Worm (Caenorhabditis elegans) whole organism, young adult: ENCODE results near the gene clec-165.

ENCODE experiments used
- F57A8.1 ChIP-seq: fragments of 200-800 bp; sonication (Bioruptor generic); optimal IDR thresholded peaks from 2 replicates; lab custom pipeline; 2018; ENCODE audit warnings: mild to moderate bottlenecking, missing genetic modification characterization, moderate library complexity, missing compliant biosample characterization
- ZK185.1 ChIP-seq: sonication (generic microtip); optimal IDR thresholded peaks from 2 replicates; lab custom pipeline; 2016; ENCODE audit warnings: mild to moderate bottlenecking, missing genetic modification characterization, missing compliant biosample characterization; ENCODE audit not compliant: poor library complexity, severe bottlenecking
- akir-1 ChIP-seq: fragments of 200-800 bp; sonication (Bioruptor generic); optimal IDR thresholded peaks from 2 replicates; lab custom pipeline; 2018; ENCODE audit warnings: mild to moderate bottlenecking, missing genetic modification characterization, moderate library complexity, missing compliant biosample characterization
- aptf-3 ChIP-seq: fragments of 200-800 bp; sonication (Bioruptor generic); IDR thresholded peaks from 2 replicates; pipeline ENCODE4 v1.3.6; 2022; ENCODE audit warnings: missing genetic modification characterization, missing compliant biosample characterization
- cebp-2 ChIP-seq: fragments of 200-800 bp; sonication (Bioruptor generic); IDR thresholded peaks from 2 replicates; pipeline ENCODE4 v1.3.6; 2022; ENCODE audit warnings: missing genetic modification characterization, missing compliant biosample characterization
- die-1 ChIP-seq: sonication (generic microtip); optimal IDR thresholded peaks from 2 replicates; lab custom pipeline; 2016; ENCODE audit warnings: missing genotype, mild to moderate bottlenecking, missing genetic modification characterization, missing compliant biosample characterization
- fkh-3 ChIP-seq: sonication (generic microtip); optimal IDR thresholded peaks from 2 replicates; lab custom pipeline; 2016; ENCODE audit warnings: mild to moderate bottlenecking, missing genetic modification characterization, missing compliant biosample characterization
- lsl-1 ChIP-seq: fragments of 200-800 bp; sonication (Bioruptor generic); optimal IDR thresholded peaks from 2 replicates; lab custom pipeline; 2018; ENCODE audit warnings: mild to moderate bottlenecking, missing genetic modification characterization, moderate library complexity, missing compliant biosample characterization
- pha-4 ChIP-seq: fragments of 150-350 bp; sonication (generic microtip); optimal IDR thresholded peaks from 2 replicates; lab custom pipeline; 2014; ENCODE audit warnings: missing biosample characterization, missing genetic modification reagents, missing genetic modification characterization
- sdz-38 ChIP-seq: sonication (generic microtip); optimal IDR thresholded peaks from 2 replicates; lab custom pipeline; 2016; ENCODE audit warnings: missing genotype, missing genetic modification characterization, missing compliant biosample characterization
- unc-130 ChIP-seq: sonication (generic microtip); optimal IDR thresholded peaks from 2 replicates; lab custom pipeline; 2016; ENCODE audit warnings: missing genetic modification reagents, missing genetic modification characterization, missing compliant biosample characterization
- unc-62 ChIP-seq: fragments of 150-350 bp; optimal IDR thresholded peaks from 2 replicates; lab custom pipeline; 2014; ENCODE audit warnings: missing biosample characterization, missing genetic modification reagents, missing genetic modification characterization

DNA sequence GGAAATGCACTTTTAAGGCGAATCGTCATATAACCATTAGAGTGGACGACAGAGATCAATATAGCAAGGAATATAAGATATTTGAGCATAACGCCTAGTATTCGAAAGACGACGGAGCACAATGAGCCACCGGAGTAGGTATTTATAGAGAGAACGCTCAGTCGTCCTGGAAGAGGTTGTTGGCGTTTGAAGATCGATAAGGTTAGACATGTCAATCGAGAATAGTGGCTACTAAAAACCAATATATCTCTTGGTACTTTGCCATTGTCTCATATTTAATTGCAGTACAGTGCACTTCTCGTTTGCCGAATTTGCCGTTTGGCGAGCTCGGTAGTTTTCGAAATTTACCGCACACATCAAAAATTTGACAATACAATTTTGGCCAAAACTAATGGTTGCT is 38.7 kb downstream of the clec-165 start, which contains the start of gene dsl-1:
- TF ChIP-seq pha-4 (tag; lab: Kevin White, UChicago) (no peak), unc-130 (no peak), unc-62 (GFP tag; lab: Kevin White, UChicago) (no peak), akir-1 (no peak), aptf-3 (GFP tag; lab: Robert Waterston, UW) (no peak), cebp-2 (GFP tag; lab: Robert Waterston, UW) (no peak), fkh-3 (tag; lab: Kevin White, UChicago) (no peak), sdz-38 (tag; lab: Kevin White, UChicago) (no peak), F57A8.1 (GFP tag; lab: Kevin White, UChicago) (no peak), die-1 (no peak), ZK185.1 (tag; lab: Kevin White, UChicago) (no peak), lsl-1 (no peak)
